Worm (Caenorhabditis elegans): Measurements from ENCODE around the gene T09A5.15.

- TF ChIP-seq Y22D7AL.16 (tag; optimal IDR thresholded peaks at IDR 0.05) (no peak), syd-9 (tag; optimal IDR thresholded peaks at IDR 0.05) (no peak), fkh-10 (GFP tag; optimal IDR thresholded peaks at IDR 0.05) (no peak), unc-3 (GFP tag; conservative IDR thresholded peaks at IDR 0.05) (no peak), unc-3 (tag; optimal IDR thresholded peaks at IDR 0.05) (no peak), ceh-30 (tag; optimal IDR thresholded peaks at IDR 0.05) (no peak), unc-42 (tag; optimal IDR thresholded peaks at IDR 0.05) (no peak), pqm-1 (tag; optimal IDR thresholded peaks at IDR 0.05) (no peak), ama-1 (optimal IDR thresholded peaks at IDR 0.05) (no peak)
Observed at ce11 chrII:7842053-7842452, 15.7 kb upstream of the T09A5.15 start, which contains the start of gene klp-3.

All from whole organism, late embryonic.